Fruit fly (Drosophila melanogaster): Measurements from ENCODE around the gene CG42354.

Gene CG42354

DNA sequence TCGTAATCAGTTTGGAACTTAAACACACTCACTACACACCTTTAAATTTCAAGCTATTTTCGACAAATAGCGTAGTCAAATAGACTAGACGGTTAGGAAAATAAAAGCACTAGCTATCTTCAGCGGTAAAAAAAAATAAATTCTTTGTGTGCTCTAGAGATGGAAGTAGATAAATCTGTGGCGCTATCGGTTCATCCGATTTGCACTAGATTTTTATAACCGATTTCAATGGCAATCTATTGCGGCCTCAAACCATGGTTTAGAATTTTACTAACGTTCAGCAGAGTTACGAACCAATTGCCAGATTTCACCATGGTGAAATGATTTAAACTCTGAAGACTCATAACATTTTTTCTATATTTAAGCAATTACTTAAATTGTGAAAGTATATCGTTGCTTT lies 8.3 kb downstream of the CG42354 start (continued):
- TF ChIP-seq CG7556 (GFP tag; optimal IDR thresholded peaks at IDR 0.05): no peak
- peak; percentile 84 for TF ChIP-seq sens (GFP tag)
- TF ChIP-seq croc (GFP tag; conservative IDR thresholded peaks at IDR 0.05): no peak
- no peak for TF ChIP-seq Jarid2 (GFP tag; optimal IDR thresholded peaks at IDR 0.05)
- peak; percentile 56; the same call in 1 of the 3 replicates for TF ChIP-seq CG7963 (GFP tag; IDR thresholded peaks at IDR 0.05; ENCODE audit: partially characterized antibody)
- peak; percentile 41 for TF ChIP-seq sug (tag; optimal IDR thresholded peaks at IDR 0.05)
- no peak for TF ChIP-seq sisA (GFP tag; IDR thresholded peaks at IDR 0.05)
- peak; percentile 86 for TF ChIP-seq BEAF-32 (GFP tag; optimal IDR thresholded peaks at IDR 0.05)
- TF ChIP-seq Oaz (GFP tag; IDR thresholded peaks at IDR 0.05): no peak
- TF ChIP-seq CG9609 (GFP tag; optimal IDR thresholded peaks at IDR 0.05): peak; percentile 7
- TF ChIP-seq Doc3 (GFP tag; IDR thresholded peaks at IDR 0.05; ENCODE audit: partially characterized antibody): peak; percentile 38; the same call in 1 of the 3 replicates
- no peak for TF ChIP-seq Hsf (GFP tag; optimal IDR thresholded peaks at IDR 0.05)
- peak; percentile 73 for TF ChIP-seq Ets97D (GFP tag; optimal IDR thresholded peaks at IDR 0.05)
- peak; percentile 52 for TF ChIP-seq CG4617 (GFP tag; optimal IDR thresholded peaks at IDR 0.05; ENCODE audit: borderline replicate concordance)
- peak; percentile 47 for TF ChIP-seq CG2712 (tag; optimal IDR thresholded peaks at IDR 0.05)
- TF ChIP-seq CG34224 (GFP tag; IDR thresholded peaks at IDR 0.05; ENCODE audit: partially characterized antibody): peak; percentile 58

DNA sequence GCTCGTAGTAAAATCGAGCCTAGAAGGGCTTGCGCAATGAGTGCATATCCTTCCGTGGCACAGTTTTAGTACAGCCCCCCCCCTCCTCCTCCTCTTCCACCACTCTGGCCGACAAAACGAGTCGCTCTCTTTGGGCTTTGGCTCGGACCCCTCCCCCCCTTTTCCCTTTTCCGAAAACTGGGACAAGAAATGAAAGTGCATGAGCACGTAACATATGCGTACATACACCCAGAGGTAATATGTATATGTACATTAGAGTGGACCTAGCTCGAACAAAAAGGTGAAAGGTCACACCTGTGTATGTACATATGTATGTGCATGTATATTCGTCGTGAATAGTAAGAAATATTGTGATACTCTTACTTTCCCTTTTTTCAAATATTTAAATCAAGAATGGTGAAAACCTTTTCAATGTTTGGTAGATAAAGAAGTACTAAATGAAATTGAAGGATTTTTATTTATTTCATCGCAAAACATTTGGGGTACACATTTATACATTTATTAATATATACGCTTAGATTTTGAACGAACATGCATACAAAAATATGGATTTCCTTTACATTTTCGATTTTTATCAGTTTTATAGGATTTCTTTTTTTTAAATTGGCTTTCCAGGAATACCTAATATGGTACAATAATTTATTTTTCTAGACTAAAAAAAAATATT lies 12.0 kb downstream of the CG42354 start:
- TF ChIP-seq Elba2 (GFP tag; optimal IDR thresholded peaks at IDR 0.05) (no peak), CG1792 (GFP tag; optimal IDR thresholded peaks at IDR 0.05) (no peak), luna (GFP tag; optimal IDR thresholded peaks at IDR 0.05) (no peak), B-H2 (GFP tag; optimal IDR thresholded peaks at IDR 0.05) (no peak), pum (GFP tag; optimal IDR thresholded peaks at IDR 0.05) (no peak), CG5180 (GFP tag; optimal IDR thresholded peaks at IDR 0.05) (no peak), Pdp1 (GFP tag; optimal IDR thresholded peaks at IDR 0.05) (peak in 1 of 2 experiments; percentile 54), NFAT (GFP tag; IDR thresholded peaks at IDR 0.05) (no peak), seq (GFP tag; IDR thresholded peaks at IDR 0.05) (no peak), zen (tag; optimal IDR thresholded peaks at IDR 0.05) (no peak), al (GFP tag; IDR thresholded peaks at IDR 0.05) (no peak), inv (GFP tag; IDR thresholded peaks at IDR 0.05; ENCODE audit: partially characterized antibody) (no peak), CG6272 (GFP tag; IDR thresholded peaks at IDR 0.05) (no peak), CG17328 (GFP tag; IDR thresholded peaks at IDR 0.05) (no peak), phol (tag; optimal IDR thresholded peaks at IDR 0.05) (no peak), zen2 (GFP tag; IDR thresholded peaks at IDR 0.05; ENCODE audit: partially characterized antibody) (no peak), fu2 (GFP tag; optimal IDR thresholded peaks at IDR 0.05) (no peak), bbx (GFP tag; IDR thresholded peaks at IDR 0.05; ENCODE audit: partially characterized antibody) (no peak), sim (GFP tag; IDR thresholded peaks at IDR 0.05) (no peak), lab (GFP tag; optimal IDR thresholded peaks at IDR 0.05) (peak; percentile 0), Antp (GFP tag; optimal IDR thresholded peaks at IDR 0.05) (no peak), ara (GFP tag; IDR thresholded peaks at IDR 0.05) (no peak), Ets97D (GFP tag; optimal IDR thresholded peaks at IDR 0.05) (no peak), nmo (GFP tag; optimal IDR thresholded peaks at IDR 0.05) (no peak), CG8290 (GFP tag; optimal IDR thresholded peaks at IDR 0.05) (no peak), CG8290 (tag; optimal IDR thresholded peaks at IDR 0.05) (peak in 1 of 2 experiments; percentile 23), slou (GFP tag; optimal IDR thresholded peaks at IDR 0.05) (no peak), gfzf (GFP tag; optimal IDR thresholded peaks at IDR 0.05) (no peak), Doc2 (GFP tag; IDR thresholded peaks at IDR 0.05) (no peak), CG4820 (GFP tag; optimal IDR thresholded peaks at IDR 0.05) (no peak), D19A (tag; optimal IDR thresholded peaks at IDR 0.05) (peak; percentile 72), NC2β (GFP tag; optimal IDR thresholded peaks at IDR 0.05) (no peak), Max (GFP tag; optimal IDR thresholded peaks at IDR 0.05) (no peak), CG12942 (GFP tag; optimal IDR thresholded peaks at IDR 0.05) (no peak), CG12299 (tag; optimal IDR thresholded peaks at IDR 0.05) (no peak)
